Worm (Caenorhabditis elegans): ENCODE data around the gene srsx-39.

- no peak for TF ChIP-seq T22C8.4 (GFP tag; IDR thresholded peaks at IDR 0.05)
- TF ChIP-seq tab-1 (GFP tag; IDR thresholded peaks at IDR 0.05), result no peak
- TF ChIP-seq ref-1 (GFP tag; conservative IDR thresholded peaks at IDR 0.05), result no peak
- no peak for TF ChIP-seq cog-1 (tag; optimal IDR thresholded peaks at IDR 0.05)
- no peak for TF ChIP-seq ztf-29 (GFP tag; IDR thresholded peaks at IDR 0.05)
- no peak for TF ChIP-seq flt-1 (GFP tag; IDR thresholded peaks at IDR 0.05)
- no peak for TF ChIP-seq ztf-23 (GFP tag; IDR thresholded peaks at IDR 0.05)
- TF ChIP-seq klf-2 (GFP tag; conservative IDR thresholded peaks at IDR 0.05), result no peak
- TF ChIP-seq med-1 (GFP tag; optimal IDR thresholded peaks at IDR 0.05; ENCODE audit: insufficient read depth), result no peak
Observed at ce11 chrV:15225650-15226049, 30.9 kb downstream of the srsx-39 start, which contains the start of gene srw-14.
